Worm (Caenorhabditis elegans): Measurements from ENCODE around the gene T19H12.2.
A peak's percentile ranks its signal among the peaks of the same experiment; 100 is the strongest.

DNA sequence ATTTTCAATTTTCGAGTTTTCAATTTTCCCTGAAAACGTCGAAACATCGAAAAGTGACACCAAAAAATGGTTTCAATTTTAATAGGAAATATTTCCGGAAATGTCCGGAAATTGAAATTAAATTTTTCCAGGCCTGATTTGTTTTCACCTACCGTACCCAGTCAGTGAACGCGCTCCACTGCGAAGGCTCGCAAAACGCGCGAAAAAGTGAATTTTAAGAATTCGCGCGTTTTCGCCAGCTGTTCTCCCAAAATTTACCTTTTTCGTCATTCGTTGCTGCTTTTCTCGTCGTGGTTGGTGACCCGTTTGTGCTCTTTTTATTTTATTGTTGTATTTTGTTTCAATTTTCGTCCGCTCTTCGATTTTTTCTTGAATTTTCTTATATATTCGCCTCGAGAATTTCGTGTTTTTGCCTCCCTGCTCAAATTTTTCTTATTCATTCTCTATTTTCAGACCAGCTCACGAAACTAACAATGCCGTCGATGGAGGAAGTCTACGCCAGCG lies at the start of gene T19H12.2:
- TF ChIP-seq him-1 (tag; optimal IDR thresholded peaks at IDR 0.05) (no peak), W03F9.2 (tag; optimal IDR thresholded peaks at IDR 0.05) (peak; percentile 2), dao-5 (tag; optimal IDR thresholded peaks at IDR 0.05) (no peak)

Measured in whole organism, L4/young adult.